Fruit fly (Drosophila melanogaster) whole organism, larva: ENCODE measurements around the gene Gr94a.

ENCODE experiments used
- noc ChIP-seq: fragments of 200-800 bp; sonication (Bioruptor generic); optimal IDR thresholded peaks from 3 replicates; lab custom pipeline; 2019; ENCODE audit warnings: missing biosample characterization, mild to moderate bottlenecking, missing genetic modification characterization, moderate library complexity

Gr94a gene

DNA sequence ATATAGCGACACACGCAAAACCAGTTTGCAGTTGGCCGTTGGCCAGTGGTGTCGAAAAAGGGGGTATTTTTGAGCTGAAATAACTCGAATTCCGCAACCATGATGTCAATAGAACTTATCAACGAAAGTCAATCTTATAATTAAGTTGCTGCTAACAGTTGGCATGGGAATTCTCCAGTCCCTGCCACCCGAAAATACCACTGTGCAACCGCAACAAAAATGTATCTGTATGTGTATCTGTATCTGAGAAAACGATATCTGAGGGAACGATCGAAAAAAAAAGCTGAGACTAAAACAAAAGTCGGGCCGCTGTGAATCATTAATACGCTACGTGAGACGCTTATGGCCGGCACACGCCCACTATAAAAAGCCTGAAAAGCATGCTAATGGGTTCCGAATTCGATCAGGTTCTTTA lies 5.0 kb upstream of the Gr94a start:
- peak; percentile 81 for TF ChIP-seq noc (tag; lab: Kevin White, UChicago)

DNA sequence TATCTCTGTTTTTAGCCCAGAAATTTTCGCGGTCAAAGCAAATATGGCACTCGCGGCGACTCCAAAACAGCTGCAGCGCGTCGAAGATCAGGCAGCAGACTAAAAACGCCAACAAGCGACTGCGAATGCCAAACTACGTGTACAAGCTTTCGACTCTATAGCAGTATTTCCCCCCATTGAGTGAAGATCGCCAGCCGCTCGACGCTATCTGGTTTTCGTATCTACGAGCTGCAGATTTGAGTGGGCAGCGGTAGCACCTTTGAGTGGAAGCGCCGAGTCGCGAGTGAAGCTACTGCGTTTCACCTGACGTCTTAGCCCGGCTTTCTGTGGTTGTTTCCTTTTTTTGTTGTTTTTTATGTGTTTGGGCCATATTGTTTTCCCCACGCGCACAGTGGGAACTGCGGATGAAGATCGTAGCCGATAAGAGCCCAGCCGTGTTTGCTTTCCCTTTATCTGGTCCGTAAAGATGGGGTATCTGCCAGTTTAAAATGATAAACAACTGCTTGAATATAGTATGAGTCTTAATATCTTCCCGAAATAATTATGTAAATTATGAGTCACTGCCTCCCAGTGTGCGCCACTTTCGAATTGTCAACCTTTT lies 3.3 kb upstream of the Gr94a start, which contains the start of gene CG17121:
Gene CG17121 (minus strand): TSS at position 126 of the 601 bp plus-strand sequence.
- TF ChIP-seq noc (tag; lab: Kevin White, UChicago) = no peak

DNA sequence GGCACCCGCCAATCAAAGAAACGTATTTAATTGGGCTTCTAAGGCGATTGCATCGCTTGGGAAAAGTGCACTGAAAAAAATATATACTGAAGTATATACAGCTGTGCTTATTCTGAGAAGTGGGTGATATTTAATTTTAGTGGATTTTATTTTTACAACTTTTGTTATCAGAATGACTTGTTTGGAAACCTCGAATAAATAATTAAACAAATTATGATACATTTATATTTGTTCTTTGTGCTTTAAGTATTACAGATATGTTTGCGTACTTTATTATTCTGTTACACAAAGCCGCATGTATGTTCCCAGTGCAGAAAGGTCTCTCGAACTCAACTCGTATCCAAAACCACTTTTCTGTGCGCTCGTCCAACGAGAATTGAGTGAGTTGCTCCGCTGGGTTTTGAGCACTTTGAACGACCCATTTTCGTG lies 2.8 kb upstream of the Gr94a start:
- TF ChIP-seq noc (tag; lab: Kevin White, UChicago) = peak; percentile 43

DNA sequence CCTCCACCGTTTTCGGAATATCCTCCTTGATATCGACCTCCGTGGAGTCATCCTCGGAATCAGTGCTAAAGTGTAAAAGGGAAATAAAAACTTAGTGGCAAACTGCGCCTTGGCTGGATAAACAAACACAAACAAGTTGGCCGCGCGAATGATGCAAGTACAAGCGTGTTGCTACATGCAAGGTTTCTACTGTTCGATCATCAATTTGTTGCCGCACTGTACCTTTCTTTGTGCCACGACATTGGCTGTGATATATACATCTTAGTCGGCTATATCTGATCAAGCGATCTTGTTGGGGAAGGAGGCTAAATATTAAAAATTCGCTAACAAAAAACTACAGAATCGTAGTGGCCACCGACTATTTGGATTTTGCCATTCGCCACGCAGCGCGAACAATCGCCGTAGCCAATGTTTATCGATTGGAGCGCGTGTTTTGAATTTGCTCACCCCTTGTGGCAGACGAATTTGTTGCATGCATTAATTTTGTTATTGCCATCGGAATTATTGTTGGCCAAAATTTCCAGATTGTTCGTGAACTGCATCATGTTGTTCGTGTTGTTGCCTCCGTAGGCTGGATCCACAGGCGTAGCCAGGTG lies 1.7 kb downstream of the Gr94a start:
- TF ChIP-seq noc (tag; lab: Kevin White, UChicago) = no peak

DNA sequence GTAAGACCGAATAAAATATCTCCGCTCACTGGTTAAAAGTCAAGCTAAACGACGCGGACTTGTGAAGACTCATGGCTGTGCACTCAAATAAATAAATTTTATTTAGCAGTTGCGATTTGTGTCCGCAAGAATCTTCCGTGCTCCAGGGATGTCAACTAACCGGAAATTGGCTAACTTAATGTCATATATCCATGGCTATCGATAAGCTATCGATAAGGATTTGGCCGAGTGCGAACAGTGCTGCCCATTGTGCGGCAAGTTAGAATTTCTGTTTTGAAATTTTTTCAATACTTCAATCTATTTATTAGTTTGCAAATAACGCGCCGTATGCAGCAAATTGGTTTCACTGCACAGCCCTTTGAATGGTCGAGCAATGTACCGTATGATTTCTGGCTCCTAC lies 2.4 kb downstream of the Gr94a start, which contains the start of gene p53:
Gene p53 (minus strand): TSS at position 147 of the 400 bp plus-strand sequence.
- no peak for TF ChIP-seq noc (tag; lab: Kevin White, UChicago)

DNA sequence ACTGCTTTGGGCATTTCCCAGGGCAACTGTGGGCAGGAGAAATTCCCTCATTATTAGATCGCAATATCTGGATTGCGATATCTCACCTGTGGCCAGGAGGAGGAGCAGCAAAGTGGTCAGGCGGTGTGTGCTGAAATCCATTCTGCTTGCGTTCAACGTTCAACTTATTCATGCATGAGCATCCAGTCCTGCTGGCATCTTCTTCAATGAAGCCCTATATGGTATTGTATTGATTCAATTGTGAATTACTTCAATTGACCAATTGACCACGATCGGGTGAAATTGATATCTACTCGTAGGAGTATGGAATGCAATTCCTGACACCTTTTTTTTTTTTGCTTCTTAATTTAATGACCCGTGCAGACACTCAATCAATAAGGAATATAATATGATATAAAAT lies 4.6 kb downstream of the Gr94a start:
- no peak for TF ChIP-seq noc (tag; lab: Kevin White, UChicago)

DNA sequence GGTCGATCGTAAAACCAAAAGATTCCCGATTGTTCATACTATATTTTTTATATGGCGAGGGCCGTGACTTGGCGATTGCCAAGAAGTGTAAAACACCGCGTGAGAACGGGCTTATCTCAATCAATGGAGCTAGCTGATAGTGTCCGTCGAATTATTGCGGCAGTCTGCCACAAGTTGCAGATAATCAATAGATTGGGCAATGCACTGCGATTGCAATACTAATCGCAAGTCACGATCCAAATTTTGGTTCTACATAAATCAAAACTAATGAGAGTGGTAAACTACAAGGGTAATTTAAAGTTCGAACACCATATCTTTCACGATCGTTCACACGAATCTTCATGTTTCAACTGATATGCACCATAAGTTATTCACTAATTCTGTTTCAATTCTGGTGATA lies 5.3 kb downstream of the Gr94a start:
- TF ChIP-seq noc (tag; lab: Kevin White, UChicago) = no peak

DNA sequence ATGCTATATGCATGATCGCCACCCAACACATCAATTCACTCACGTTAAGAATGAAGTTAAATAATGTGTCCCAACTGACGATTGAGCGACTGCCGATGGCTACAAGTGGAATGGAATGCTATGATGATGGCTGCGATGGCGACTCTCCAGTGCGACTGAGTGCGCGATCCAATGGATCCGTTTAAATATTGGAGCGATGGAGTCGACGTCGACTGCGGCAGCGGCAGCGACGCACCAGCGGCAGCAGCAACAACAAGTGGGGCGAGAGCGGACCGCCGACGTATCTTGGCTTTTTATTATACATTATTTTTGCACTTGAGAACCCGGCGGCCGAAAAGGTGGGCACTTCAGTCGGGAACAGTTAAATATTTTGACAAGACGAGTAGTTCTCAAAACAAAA lies 5.9 kb downstream of the Gr94a start:
- TF ChIP-seq noc (tag; lab: Kevin White, UChicago) = no peak

DNA sequence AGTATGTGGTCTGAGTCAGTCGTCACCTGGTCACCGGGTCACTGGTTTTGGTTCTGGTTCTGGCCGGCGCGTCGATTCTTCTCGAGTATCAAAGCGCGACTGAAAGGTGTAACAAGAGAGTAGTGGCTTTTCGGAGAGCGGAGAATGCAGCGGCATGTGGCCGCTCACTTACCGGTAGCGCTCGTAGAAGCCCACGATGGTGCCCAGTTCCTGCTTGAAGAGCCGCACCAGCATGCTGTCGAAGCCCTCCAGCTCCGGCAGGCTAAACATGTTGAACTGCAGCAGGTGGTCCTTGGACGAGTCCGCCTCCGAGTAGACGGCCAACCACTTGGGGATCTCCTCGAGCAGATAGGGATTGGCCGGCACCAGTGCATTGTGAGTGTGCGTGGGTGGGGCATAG lies 7.4 kb downstream of the Gr94a start, which contains the start of gene Ctns:
Gene Ctns (minus strand): TSS at position 101 of the 400 bp plus-strand sequence.
- no peak for TF ChIP-seq noc (tag; lab: Kevin White, UChicago)

DNA sequence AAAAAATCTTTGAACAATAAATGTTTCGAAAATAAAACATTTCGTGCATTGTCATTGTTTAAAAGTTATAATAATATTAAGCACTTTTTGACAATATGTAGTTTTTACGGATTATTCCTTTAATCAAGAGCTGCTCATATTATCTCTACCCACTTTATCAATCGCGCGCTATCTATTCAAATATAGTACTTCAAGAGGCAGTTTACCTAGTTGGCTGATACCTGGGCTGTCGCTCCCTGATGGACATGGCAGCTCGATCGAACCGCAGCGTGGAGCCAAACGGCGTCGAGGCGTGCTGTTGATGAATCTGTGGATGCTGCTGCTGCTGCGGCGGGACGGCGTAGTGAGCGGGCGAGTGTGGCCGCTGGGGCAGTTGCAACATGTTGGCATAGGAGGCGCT lies 8.7 kb downstream of the Gr94a start:
- TF ChIP-seq noc (tag; lab: Kevin White, UChicago) = no peak

DNA sequence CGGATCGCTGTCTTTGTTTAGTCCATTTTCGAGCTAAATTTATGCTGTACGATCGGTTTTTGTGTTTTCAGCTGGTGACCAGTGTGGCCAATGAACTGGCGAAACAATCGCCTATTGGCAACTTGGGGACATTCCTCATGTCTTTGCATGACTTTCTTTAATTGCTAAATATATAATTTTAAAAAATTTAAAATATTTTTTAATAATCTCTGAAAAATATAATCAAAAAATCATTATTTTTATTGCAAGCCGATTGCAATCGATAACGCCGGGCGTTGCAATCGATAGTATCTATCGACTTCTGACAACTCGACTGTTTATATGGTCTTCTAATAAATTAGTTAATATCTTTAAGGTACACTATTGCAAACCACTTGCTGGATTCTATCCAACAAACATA lies 9.7 kb downstream of the Gr94a start, which contains the start of the genes sav and Ublcp1:
Gene sav (minus strand): TSS at position 96 of the 400 bp plus-strand sequence.
Gene Ublcp1 (plus strand): TSS at position 285 of the 400 bp plus-strand sequence.
- TF ChIP-seq noc (tag; lab: Kevin White, UChicago) = peak; percentile 20

DNA sequence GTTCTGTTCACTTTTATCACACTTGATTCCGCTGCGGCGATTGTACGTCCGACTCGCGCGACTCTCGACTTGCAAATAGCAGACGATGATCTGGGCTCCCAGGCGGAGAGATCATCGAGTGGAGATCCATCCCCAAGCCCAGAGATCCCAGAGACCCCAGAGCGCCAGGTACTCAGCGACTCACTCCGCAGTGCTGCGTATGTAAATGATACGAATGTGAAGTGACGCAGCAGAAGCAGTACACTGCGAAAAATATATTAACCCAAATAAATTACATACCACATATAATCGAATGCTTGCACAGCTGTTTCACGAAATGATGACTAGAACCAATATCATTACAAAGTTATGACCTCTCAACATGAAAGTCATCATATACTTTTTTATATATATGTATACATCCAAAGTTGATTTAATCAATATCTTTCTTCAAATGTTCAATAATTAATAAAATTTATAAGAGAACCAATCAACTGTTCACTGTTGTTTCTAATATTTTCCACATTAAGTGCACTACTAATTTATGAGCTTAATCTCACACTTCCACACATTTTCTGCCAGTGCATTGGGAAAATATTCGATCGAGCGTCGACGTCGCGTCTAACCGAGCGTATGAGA lies 15.8 kb downstream of the Gr94a start, which contains the start of gene CG17111:
Gene CG17111 (minus strand): TSS at position 51 of the 618 bp plus-strand sequence.
- no peak for TF ChIP-seq noc (tag; lab: Kevin White, UChicago)

DNA sequence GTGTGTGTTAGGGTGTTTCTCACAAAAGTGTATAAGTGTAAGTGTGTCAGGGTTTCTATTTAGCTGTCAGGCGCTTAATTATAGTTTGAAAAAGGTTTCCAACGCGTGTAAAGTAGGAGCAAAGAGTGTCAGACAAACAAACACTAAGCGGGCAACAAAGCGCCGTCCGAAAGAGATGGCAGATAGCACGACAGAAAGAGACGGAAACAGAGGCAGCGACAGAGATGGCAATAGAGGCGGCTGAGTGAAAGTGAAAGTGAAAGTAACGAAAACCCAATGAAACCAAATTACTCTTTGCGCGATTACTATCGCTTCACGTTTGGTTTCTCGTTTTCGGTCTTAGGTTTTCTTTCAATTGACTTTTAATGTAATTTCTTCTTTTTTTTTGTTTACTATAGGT lies 23.0 kb downstream of the Gr94a start:
- no peak for TF ChIP-seq noc (tag; lab: Kevin White, UChicago)

DNA sequence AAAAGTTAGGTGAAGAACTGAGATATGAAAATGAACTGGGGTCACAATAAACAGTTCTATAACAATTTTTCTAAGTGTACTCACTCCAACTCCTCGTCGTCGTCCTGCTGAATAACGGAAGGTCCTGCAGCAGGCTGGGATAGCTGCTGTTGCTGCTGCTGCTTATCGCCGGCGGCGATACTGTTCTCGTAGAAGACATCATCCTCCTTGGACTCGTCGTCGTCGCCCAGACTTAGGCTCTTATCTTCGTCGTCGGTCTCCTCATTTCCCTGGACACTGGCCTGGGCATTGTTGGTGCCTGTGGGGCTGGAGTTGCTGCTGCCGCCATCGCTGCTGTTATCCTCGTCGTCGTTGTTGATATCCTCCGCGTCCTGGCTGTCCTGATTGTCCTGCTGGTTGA lies 29.8 kb downstream of the Gr94a start:
- no peak for TF ChIP-seq noc (tag; lab: Kevin White, UChicago)

DNA sequence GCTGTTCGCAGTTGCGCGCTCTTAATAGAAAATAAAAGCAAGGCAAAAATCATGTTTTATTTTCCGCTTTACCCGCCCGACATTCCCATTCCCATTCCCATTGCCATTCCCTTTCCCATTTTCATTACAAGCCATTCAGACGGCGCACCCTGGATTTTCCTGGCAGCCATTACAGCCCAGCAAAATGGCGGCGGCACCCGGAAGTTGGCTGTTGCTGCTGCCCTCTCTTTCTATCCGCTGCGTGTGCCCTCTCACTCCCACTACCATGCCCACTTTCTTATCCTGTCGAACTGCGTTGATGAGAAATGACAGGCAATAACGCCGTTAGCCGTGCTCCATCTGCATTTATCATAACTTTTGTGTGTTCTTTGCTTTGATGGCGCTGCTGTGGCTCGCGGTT lies 36.8 kb downstream of the Gr94a start:
- TF ChIP-seq noc (tag; lab: Kevin White, UChicago) = no peak

DNA sequence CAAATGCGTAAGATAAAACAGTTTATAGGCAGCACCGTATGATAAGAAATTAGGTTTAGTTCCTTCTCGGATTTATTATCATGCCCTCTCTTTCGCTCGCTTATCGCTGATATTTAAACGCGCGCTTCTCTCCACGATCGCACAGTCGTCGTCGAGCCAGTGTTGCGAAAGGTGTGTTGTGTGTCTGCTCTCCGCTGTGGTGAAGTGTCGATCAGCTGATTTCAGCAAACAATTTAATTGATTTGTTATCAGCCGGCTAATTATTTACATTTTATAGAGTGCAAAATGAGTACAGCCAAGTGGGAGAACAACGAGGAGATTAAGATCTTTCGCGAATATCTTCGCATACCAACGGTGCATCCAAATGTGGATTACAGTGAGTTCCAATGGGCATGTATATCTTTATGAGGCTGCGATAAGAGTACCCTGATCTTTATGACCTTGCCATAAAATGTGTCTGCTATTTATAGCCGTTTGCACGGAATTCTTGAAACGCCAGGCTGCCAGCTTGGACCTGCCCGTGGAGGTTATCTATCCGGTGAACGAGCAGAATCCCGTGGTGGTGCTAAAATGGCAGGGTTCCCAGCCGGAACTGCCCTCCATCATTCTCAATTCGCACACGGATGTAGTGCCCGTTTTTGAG lies 40.2 kb downstream of the Gr94a start, which contains the start of the genes CG17110 and CG6726:
Gene CG17110 (plus strand): TSS at position 139 of the 643 bp plus-strand sequence.
Gene CG6726 (plus strand): TSS at position 139 of the 643 bp plus-strand sequence.
- TF ChIP-seq noc (tag; lab: Kevin White, UChicago) = peak; percentile 39
